Fruit fly (Drosophila melanogaster) whole organism, embryonic: Measurements from ENCODE around the gene CG43318.

Experiments
- ATbp ChIP-seq: fragments of 200-800 bp; sonication (Bioruptor generic); optimal IDR thresholded peaks from 2 replicates; lab custom pipeline; 2017; ENCODE audit warnings: missing biosample characterization, mild to moderate bottlenecking, missing genetic modification characterization, missing genetic modification reagents
- Awh ChIP-seq: fragments of 200-800 bp; sonication (Bioruptor generic); IDR thresholded peaks from 2 replicates; pipeline ENCODE4, ENCODE4 v1.3.6; 2022; ENCODE audit warnings: missing biosample characterization, missing genetic modification characterization
- Bgb ChIP-seq: fragments of 200-800 bp; sonication (Bioruptor generic); IDR thresholded peaks from 2 replicates; pipeline ENCODE4 v1.3.6; 2022; ENCODE audit warnings: missing biosample characterization, missing genetic modification characterization; ENCODE audit not compliant: partially characterized antibody
- CG11085 ChIP-seq: fragments of 200-800 bp; sonication (Bioruptor generic); IDR thresholded peaks from 2 replicates; pipeline ENCODE4 v1.3.6; 2022; ENCODE audit warnings: missing biosample characterization, missing genetic modification characterization
- CG11504 ChIP-seq: fragments of 200-800 bp; sonication (Bioruptor generic); optimal IDR thresholded peaks from 3 replicates; lab custom pipeline; 2019; ENCODE audit warnings: missing biosample characterization, mild to moderate bottlenecking, missing genetic modification characterization, moderate library complexity
- CG11723 ChIP-seq: fragments of 200-800 bp; sonication (Bioruptor generic); optimal IDR thresholded peaks from 2 replicates; lab custom pipeline; 2017; ENCODE audit warnings: missing biosample characterization, mild to moderate bottlenecking, missing genetic modification characterization
- CG13424 ChIP-seq: fragments of 200-800 bp; sonication (Bioruptor generic); optimal IDR thresholded peaks from 2 replicates; lab custom pipeline; 2019; ENCODE audit warnings: missing biosample characterization, mild to moderate bottlenecking, missing genetic modification characterization, moderate library complexity
- CG14014 ChIP-seq: fragments of 200-800 bp; sonication (Bioruptor generic); IDR thresholded peaks from 2 replicates; pipeline ENCODE4 v1.3.6; 2022; ENCODE audit warnings: missing biosample characterization, missing genetic modification characterization
- CG14667 ChIP-seq: fragments of 200-800 bp; sonication (Bioruptor generic); IDR thresholded peaks from 2 replicates; pipeline ENCODE4 v1.3.6; 2022; ENCODE audit warnings: missing biosample characterization, missing genetic modification characterization
- CG1602 ChIP-seq: fragments of 200-800 bp; sonication (Bioruptor generic); optimal IDR thresholded peaks from 3 replicates; lab custom pipeline; 2016; ENCODE audit warnings: missing biosample characterization, missing genetic modification characterization
- CG17612 ChIP-seq: fragments of 200-800 bp; sonication (Bioruptor generic); IDR thresholded peaks from 2 replicates; pipeline ENCODE4 v1.3.6; 2022; ENCODE audit warnings: missing biosample characterization, missing genetic modification characterization
- CG2116 ChIP-seq: fragments of 200-800 bp; sonication (Bioruptor generic); optimal IDR thresholded peaks from 3 replicates; lab custom pipeline; 2018; ENCODE audit warnings: missing biosample characterization, mild to moderate bottlenecking, missing genetic modification characterization
- CG30431 ChIP-seq: fragments of 200-800 bp; sonication (Bioruptor generic); optimal IDR thresholded peaks from 2 replicates; lab custom pipeline; 2017; ENCODE audit warnings: missing biosample characterization, missing genetic modification characterization
- CG31388 ChIP-seq: fragments of 200-800 bp; sonication (Bioruptor generic); optimal IDR thresholded peaks from 2 replicates; lab custom pipeline; 2016; ENCODE audit warnings: missing biosample characterization, missing genetic modification characterization
- CG31441 ChIP-seq: fragments of 200-800 bp; sonication (Bioruptor generic); IDR thresholded peaks from 2 replicates; pipeline ENCODE4 v1.3.6; 2022; ENCODE audit warnings: missing biosample characterization, missing genetic modification characterization
- CG6683 ChIP-seq: fragments of 200-800 bp; sonication (Bioruptor generic); optimal IDR thresholded peaks from 2 replicates; lab custom pipeline; 2017; ENCODE audit warnings: missing biosample characterization, mild to moderate bottlenecking, missing genetic modification characterization, missing genetic modification reagents
- CG6765 ChIP-seq: fragments of 200-800 bp; sonication (Bioruptor generic); optimal IDR thresholded peaks from 3 replicates; lab custom pipeline; 2017; ENCODE audit warnings: missing biosample characterization, mild to moderate bottlenecking, missing genetic modification characterization
- CG6791 ChIP-seq: fragments of 200-800 bp; sonication (Bioruptor generic); IDR thresholded peaks from 3 replicates; pipeline ENCODE4 v1.3.6; 2022; ENCODE audit warnings: missing biosample characterization, missing genetic modification characterization; ENCODE audit not compliant: partially characterized antibody
- CG8388 ChIP-seq: fragments of 200-800 bp; sonication (Bioruptor generic); optimal IDR thresholded peaks from 2 replicates; lab custom pipeline; 2019; ENCODE audit warnings: missing biosample characterization, mild to moderate bottlenecking, missing genetic modification characterization, moderate library complexity
- CG9727 ChIP-seq: fragments of 200-800 bp; sonication (Bioruptor generic); optimal IDR thresholded peaks from 3 replicates; lab custom pipeline; 2017; ENCODE audit warnings: missing biosample characterization, mild to moderate bottlenecking, missing genetic modification characterization
- CTCF ChIP-seq: fragments of 200-800 bp; sonication (Bioruptor generic); optimal IDR thresholded peaks from 2 replicates; lab custom pipeline; 2017; ENCODE audit warnings: missing biosample characterization, mild to moderate bottlenecking, missing genetic modification characterization, moderate library complexity
- CoRest ChIP-seq: fragments of 200-800 bp; sonication (Bioruptor generic); optimal IDR thresholded peaks from 3 replicates; lab custom pipeline; 2018; ENCODE audit warnings: missing biosample characterization, mild to moderate bottlenecking, missing genetic modification characterization, moderate library complexity
- Fer2 ChIP-seq: fragments of 200-800 bp; sonication (Bioruptor generic); optimal IDR thresholded peaks from 2 replicates; lab custom pipeline; 2018; ENCODE audit warnings: missing biosample characterization, mild to moderate bottlenecking, missing genetic modification characterization, moderate library complexity
- HLH54F ChIP-seq: fragments of 200-800 bp; sonication (Bioruptor generic); optimal IDR thresholded peaks from 3 replicates; lab custom pipeline; 2016; ENCODE audit warnings: missing biosample characterization, missing genetic modification characterization
- Hand ChIP-seq: fragments of 200-800 bp; sonication (Bioruptor generic); optimal IDR thresholded peaks from 2 replicates; lab custom pipeline; 2017; ENCODE audit warnings: mild to moderate bottlenecking, missing biosample characterization, missing genetic modification reagents, missing genetic modification characterization
- HmgD ChIP-seq: fragments of 200-800 bp; sonication (Bioruptor generic); optimal IDR thresholded peaks from 3 replicates; lab custom pipeline; 2016; ENCODE audit warnings: missing biosample characterization, missing genetic modification characterization
- Kr ChIP-seq: fragments of 200-800 bp; sonication (Bioruptor generic); optimal IDR thresholded peaks from 2 replicates; lab custom pipeline; 2017; ENCODE audit warnings: missing biosample characterization, mild to moderate bottlenecking, missing genetic modification characterization
- Meics ChIP-seq: fragments of 200-800 bp; sonication (Bioruptor generic); optimal IDR thresholded peaks from 2 replicates; lab custom pipeline; 2017; ENCODE audit warnings: missing biosample characterization, mild to moderate bottlenecking, missing genetic modification characterization
- NC2α ChIP-seq: fragments of 200-800 bp; sonication (Bioruptor generic); optimal IDR thresholded peaks from 2 replicates; lab custom pipeline; 2016; ENCODE audit warnings: missing biosample characterization, missing genetic modification characterization
- PHDP ChIP-seq: fragments of 200-800 bp; sonication (Bioruptor generic); optimal IDR thresholded peaks from 3 replicates; lab custom pipeline; 2018; ENCODE audit warnings: missing biosample characterization, mild to moderate bottlenecking, missing genetic modification characterization, moderate library complexity
- Sox100B ChIP-seq: fragments of 200-800 bp; sonication (Bioruptor generic); optimal IDR thresholded peaks from 3 replicates; lab custom pipeline; 2018; ENCODE audit warnings: missing biosample characterization, mild to moderate bottlenecking, missing genetic modification characterization
- Sox102F ChIP-seq: fragments of 200-800 bp; sonication (Bioruptor generic); optimal IDR thresholded peaks from 2 replicates; lab custom pipeline; 2018; ENCODE audit warnings: missing biosample characterization, mild to moderate bottlenecking, missing genetic modification characterization, moderate library complexity
- Spps ChIP-seq: fragments of 200-800 bp; sonication (Bioruptor generic); optimal IDR thresholded peaks from 2 replicates; lab custom pipeline; 2018; ENCODE audit warnings: missing biosample characterization, mild to moderate bottlenecking, missing genetic modification characterization
- Taf1 ChIP-seq: fragments of 200-800 bp; sonication (Bioruptor generic); IDR thresholded peaks from 2 replicates; pipeline ENCODE4 v1.3.6; 2022; ENCODE audit warnings: missing biosample characterization, missing genetic modification characterization
- Trl ChIP-seq, 3 experiments: fragments of >200 bp in 2 of 3; fragments of 200-800 bp in 1 of 3; sonication (Bioruptor generic) in 1 of 3; optimal IDR thresholded peaks; 2 replicates in 1 of 3; 3 replicates in 2 of 3; lab custom pipeline; 2016 to 2017; ENCODE audit warnings: missing biosample characterization in 1 of 3, missing genetic modification characterization in 1 of 3
- amos ChIP-seq: fragments of 200-800 bp; sonication (Bioruptor generic); IDR thresholded peaks from 2 replicates; pipeline ENCODE4 v1.3.6; 2022; ENCODE audit warnings: missing biosample characterization, missing genetic modification characterization; ENCODE audit not compliant: partially characterized antibody
- ap ChIP-seq: fragments of 200-800 bp; sonication (Bioruptor generic); IDR thresholded peaks from 2 replicates; pipeline ENCODE4 v1.3.6; 2022; ENCODE audit warnings: missing biosample characterization, missing genetic modification characterization
- ase ChIP-seq: fragments of 200-800 bp; sonication (Bioruptor generic); IDR thresholded peaks from 3 replicates; pipeline ENCODE4 v1.3.6; 2022; ENCODE audit warnings: missing biosample characterization, missing genetic modification characterization
- dpn ChIP-seq, 2 experiments: fragments of 200-800 bp; sonication (Bioruptor generic); optimal IDR thresholded peaks; 3 replicates each; lab custom pipeline; 2016; ENCODE audit warnings: missing biosample characterization in 2 of 2, missing genetic modification characterization in 2 of 2
- lola ChIP-seq, 3 experiments: fragments of >200 bp in 2 of 3; fragments of 200-800 bp in 1 of 3; sonication (Bioruptor generic) in 1 of 3; optimal IDR thresholded peaks; 2 replicates each; lab custom pipeline; 2017 to 2019; ENCODE audit warnings: missing biosample characterization in 3 of 3, missing genetic modification characterization in 3 of 3, mild to moderate bottlenecking in 1 of 3, moderate library complexity in 1 of 3
- nerfin-1 ChIP-seq: fragments of 200-800 bp; sonication (Bioruptor generic); optimal IDR thresholded peaks from 3 replicates; lab custom pipeline; 2019; ENCODE audit warnings: missing biosample characterization, mild to moderate bottlenecking, missing genetic modification characterization, moderate library complexity
- pfk ChIP-seq: fragments of 200-800 bp; sonication (Bioruptor generic); optimal IDR thresholded peaks from 2 replicates; lab custom pipeline; 2018; ENCODE audit warnings: missing biosample characterization, mild to moderate bottlenecking, missing genetic modification characterization, moderate library complexity
- phol ChIP-seq: fragments of 200-800 bp; sonication (Bioruptor generic); optimal IDR thresholded peaks from 3 replicates; lab custom pipeline; 2018; ENCODE audit warnings: missing biosample characterization, mild to moderate bottlenecking, missing genetic modification characterization, moderate library complexity
- schlank ChIP-seq: fragments of 200-800 bp; sonication (Bioruptor generic); optimal IDR thresholded peaks from 2 replicates; lab custom pipeline; 2018; ENCODE audit warnings: missing biosample characterization, mild to moderate bottlenecking, missing genetic modification characterization
- slbo ChIP-seq: fragments of 200-800 bp; sonication (Bioruptor generic); IDR thresholded peaks from 2 replicates; pipeline ENCODE4 v1.3.6; 2022; ENCODE audit warnings: missing biosample characterization, missing genetic modification characterization
- tgo ChIP-seq: fragments of 200-800 bp; sonication (Bioruptor generic); IDR thresholded peaks from 3 replicates; pipeline ENCODE4 v1.3.6; 2022; ENCODE audit warnings: missing biosample characterization, missing genetic modification characterization
- toy ChIP-seq: fragments of 200-800 bp; sonication (Bioruptor generic); IDR thresholded peaks from 2 replicates; pipeline ENCODE4 v1.3.6; 2022; ENCODE audit warnings: missing biosample characterization, missing genetic modification characterization
- tx ChIP-seq: fragments of 200-800 bp; sonication (Bioruptor generic); optimal IDR thresholded peaks from 2 replicates; lab custom pipeline; 2016; ENCODE audit warnings: missing biosample characterization, missing genetic modification characterization
- unc-4 ChIP-seq: fragments of 200-800 bp; sonication (Bioruptor generic); IDR thresholded peaks from 2 replicates; pipeline ENCODE4 v1.3.6; 2022; ENCODE audit warnings: missing biosample characterization, missing genetic modification characterization; ENCODE audit not compliant: partially characterized antibody
- usp ChIP-seq: fragments of >200 bp; optimal IDR thresholded peaks from 2 replicates; lab custom pipeline; 2017; ENCODE audit warnings: missing biosample characterization, missing genetic modification characterization

The CG43318 gene

dm6 chr3R:15794258-15794727, 38.9 kb downstream of the CG43318 start (continued):
- TF ChIP-seq unc-4 (GFP tag; lab: Robert Waterston, UW) (no peak), CG11504 (tag; lab: Kevin White, UChicago) (no peak), Sox102F (GFP tag; lab: Kevin White, UChicago) (no peak), CG13424 (peak; percentile 14), PHDP (tag; lab: Kevin White, UChicago) (peak; percentile 49), CG14014 (peak; percentile 69; the same call in 1 of the 2 replicates), dpn (GFP tag; optimal IDR thresholded peaks at IDR 0.05; lab: Kevin White, UChicago) (peak in 1 of 2 experiments; percentile 16), NC2α (GFP tag; lab: Kevin White, UChicago) (peak; percentile 61), pfk (GFP tag; lab: Kevin White, UChicago) (peak; percentile 55), CG9727 (peak; percentile 42), lola (GFP tag; optimal IDR thresholded peaks at IDR 0.05; lab: Kevin White, UChicago) (no peak), Kr (GFP tag; lab: Kevin White, UChicago) (no peak), CG6791 (GFP tag; lab: Robert Waterston, UW) (no peak), ATbp (peak; percentile 67), Fer2 (tag; lab: Kevin White, UChicago) (peak; percentile 23), CG17612 (GFP tag; lab: Robert Waterston, UW) (no peak), ase (GFP tag; lab: Robert Waterston, UW) (no peak), usp (GFP tag; lab: Kevin White, UChicago) (no peak), CG8388 (GFP tag; lab: Kevin White, UChicago) (peak; percentile 2), CTCF (GFP tag; lab: Kevin White, UChicago) (no peak), Spps (no peak), HmgD (GFP tag; lab: Kevin White, UChicago) (peak; percentile 78), Bgb (GFP tag; lab: Robert Waterston, UW) (no peak), Taf1 (GFP tag; lab: Robert Waterston, UW) (no peak), toy (GFP tag; lab: Robert Waterston, UW) (no peak), tgo (GFP tag; lab: Robert Waterston, UW) (no peak), HLH54F (GFP tag; lab: Kevin White, UChicago) (peak; percentile 37), slbo (GFP tag; lab: Robert Waterston, UW) (peak; percentile 27; the same call in 1 of the 2 replicates), CG6765 (GFP tag; lab: Kevin White, UChicago) (no peak), CG6683 (GFP tag; lab: Kevin White, UChicago) (no peak), CG30431 (GFP tag; lab: Kevin White, UChicago) (no peak), CG31388 (GFP tag; lab: Kevin White, UChicago) (no peak), CG2116 (peak; percentile 46), CG1602 (peak; percentile 5), Awh (peak; percentile 74), CG31441 (GFP tag; lab: Robert Waterston, UW) (no peak), Trl (optimal IDR thresholded peaks at IDR 0.05; lab: Kevin White, UChicago) (peak in 1 of 2 experiments; percentile 31), Trl (GFP tag; optimal IDR thresholded peaks at IDR 0.05; lab: Kevin White, UChicago) (peak; percentile 57), phol (tag; lab: Kevin White, UChicago) (peak; percentile 21), ap (GFP tag; lab: Robert Waterston, UW) (no peak), nerfin-1 (tag; lab: Kevin White, UChicago) (peak; percentile 62), schlank (tag; lab: Kevin White, UChicago) (peak; percentile 13), tx (no peak), CG14667 (GFP tag; lab: Robert Waterston, UW) (no peak), CoRest (tag; lab: Kevin White, UChicago) (peak; percentile 15), CG11085 (GFP tag; lab: Robert Waterston, UW) (no peak), CG11723 (GFP tag; lab: Kevin White, UChicago) (no peak), amos (GFP tag; lab: Robert Waterston, UW) (no peak), Meics (GFP tag; lab: Kevin White, UChicago) (peak; percentile 48), Hand (GFP tag; lab: Kevin White, UChicago) (no peak), Sox100B (GFP tag; lab: Kevin White, UChicago) (no peak)
